Worm (Caenorhabditis elegans) whole organism, L2 larva: Measurements from ENCODE around the gene Y42G9A.3.

Experiments
- C34F6.9 ChIP-seq: fragments of 150-350 bp; optimal IDR thresholded peaks from 2 replicates; lab custom pipeline; 2014; ENCODE audit warnings: missing biosample characterization, missing genetic modification characterization
- F13H6.1 ChIP-seq: sonication (generic microtip); optimal IDR thresholded peaks from 2 replicates; lab custom pipeline; 2016; ENCODE audit warnings: missing genetic modification characterization, missing compliant biosample characterization
- R02D3.7 ChIP-seq: fragments of 150-350 bp; optimal IDR thresholded peaks from 2 replicates; lab custom pipeline; 2014; ENCODE audit warnings: missing biosample characterization, missing genetic modification characterization
- Y55F3AM.14 ChIP-seq: fragments of 200-800 bp; sonication (Bioruptor generic); optimal IDR thresholded peaks from 2 replicates; lab custom pipeline; 2018; ENCODE audit warnings: mild to moderate bottlenecking, missing genetic modification characterization, missing compliant biosample characterization
- ZK546.5 ChIP-seq: sonication (generic microtip); optimal IDR thresholded peaks from 2 replicates; lab custom pipeline; 2017; ENCODE audit warnings: missing biosample characterization, missing genetic modification characterization
- aly-2 ChIP-seq: fragments of 150-350 bp; optimal IDR thresholded peaks from 2 replicates; lab custom pipeline; 2014; ENCODE audit warnings: missing biosample characterization, missing genetic modification characterization
- blmp-1 ChIP-seq: sonication (generic microtip); optimal IDR thresholded peaks from 2 replicates; lab custom pipeline; 2017; ENCODE audit warnings: missing genetic modification characterization, mild to moderate bottlenecking, missing compliant biosample characterization, antibody characterized with exemption, moderate library complexity; ENCODE audit not compliant: insufficient read depth
- ceh-16 ChIP-seq: fragments of 150-350 bp; optimal IDR thresholded peaks from 2 replicates; lab custom pipeline; 2014; ENCODE audit warnings: missing biosample characterization, missing genetic modification characterization
- crh-2 ChIP-seq: sonication (generic microtip); optimal IDR thresholded peaks from 2 replicates; lab custom pipeline; 2017; ENCODE audit warnings: missing biosample characterization, missing genetic modification characterization
- egl-27 ChIP-seq: sonication (generic microtip); optimal IDR thresholded peaks from 3 replicates; lab custom pipeline; 2017; ENCODE audit warnings: missing biosample characterization, missing genetic modification reagents, missing genetic modification characterization
- fos-1 ChIP-seq: fragments of 150-350 bp; optimal IDR thresholded peaks from 2 replicates; lab custom pipeline; 2014; ENCODE audit warnings: missing biosample characterization, missing genetic modification characterization
- gmeb-1 ChIP-seq: fragments of 150-350 bp; optimal IDR thresholded peaks from 2 replicates; lab custom pipeline; 2014; ENCODE audit warnings: missing biosample characterization, missing genetic modification characterization
- lin-11 ChIP-seq: fragments of 150-350 bp; sonication (generic microtip); optimal IDR thresholded peaks from 2 replicates; lab custom pipeline; 2014; ENCODE audit warnings: missing biosample characterization, missing genetic modification characterization, inconsistent platforms, mixed read lengths
- lin-39 ChIP-seq: fragments of 150-350 bp; optimal IDR thresholded peaks from 2 replicates; lab custom pipeline; 2014; ENCODE audit warnings: missing biosample characterization, missing genetic modification reagents, missing genetic modification characterization
- lsy-2 ChIP-seq, 2 experiments: fragments of 150-350 bp in 1 of 2; sonication (generic microtip) in 1 of 2; optimal IDR thresholded peaks; 2 replicates each; lab custom pipeline; 2014 to 2017; ENCODE audit warnings: missing biosample characterization in 2 of 2, missing genetic modification characterization in 2 of 2
- mab-5 ChIP-seq: fragments of 150-350 bp; optimal IDR thresholded peaks from 2 replicates; lab custom pipeline; 2014; ENCODE audit warnings: missing biosample characterization, missing genetic modification characterization
- mbf-1 ChIP-seq: sonication (generic microtip); optimal IDR thresholded peaks from 2 replicates; lab custom pipeline; 2017; ENCODE audit warnings: missing biosample characterization, missing genetic modification characterization
- mdl-1 ChIP-seq, 2 experiments: fragments of 150-350 bp in 1 of 2; sonication (generic microtip) in 1 of 2; optimal IDR thresholded peaks; 2 replicates each; lab custom pipeline; 2017; ENCODE audit warnings: missing biosample characterization in 2 of 2, missing genetic modification characterization in 2 of 2
- nhr-129 ChIP-seq: fragments of 150-350 bp; optimal IDR thresholded peaks from 2 replicates; lab custom pipeline; 2014; ENCODE audit warnings: missing biosample characterization, missing genetic modification characterization
- nhr-21 ChIP-seq: fragments of 150-350 bp; optimal IDR thresholded peaks from 2 replicates; lab custom pipeline; 2014; ENCODE audit warnings: missing biosample characterization, missing genetic modification characterization
- nhr-23 ChIP-seq: fragments of 150-350 bp; optimal IDR thresholded peaks from 2 replicates; lab custom pipeline; 2014; ENCODE audit warnings: missing biosample characterization, missing genetic modification reagents, missing genetic modification characterization
- nhr-237 ChIP-seq: fragments of 150-350 bp; optimal IDR thresholded peaks from 2 replicates; lab custom pipeline; 2014; ENCODE audit warnings: missing biosample characterization, missing genetic modification characterization
- nhr-25 ChIP-seq: fragments of 150-350 bp; sonication (generic microtip); optimal IDR thresholded peaks from 3 replicates; lab custom pipeline; 2014; ENCODE audit warnings: missing biosample characterization, missing genetic modification characterization
- nhr-77 ChIP-seq: fragments of 150-350 bp; optimal IDR thresholded peaks from 2 replicates; lab custom pipeline; 2014; ENCODE audit warnings: missing biosample characterization, missing genetic modification characterization
- sem-4 ChIP-seq: fragments of 150-350 bp; optimal IDR thresholded peaks from 2 replicates; lab custom pipeline; 2014; ENCODE audit warnings: missing biosample characterization, missing genetic modification reagents, missing genetic modification characterization
- skn-1 ChIP-seq: sonication (generic microtip); optimal IDR thresholded peaks from 2 replicates; lab custom pipeline; 2017; ENCODE audit warnings: missing biosample characterization, missing genetic modification characterization
- sma-3 ChIP-seq: sonication (generic microtip); optimal IDR thresholded peaks from 2 replicates; lab custom pipeline; 2016; ENCODE audit warnings: missing genetic modification reagents, missing genetic modification characterization, missing compliant biosample characterization
- sma-9 ChIP-seq, 2 experiments: fragments of 150-350 bp in 1 of 2; sonication (generic microtip) in 1 of 2; optimal IDR thresholded peaks; 2 replicates each; lab custom pipeline; 2014 to 2016; ENCODE audit warnings: missing genetic modification characterization in 2 of 2, mild to moderate bottlenecking in 1 of 2, missing biosample characterization in 1 of 2, missing compliant biosample characterization in 1 of 2, missing genetic modification reagents in 1 of 2, moderate library complexity in 1 of 2
- snpc-4 ChIP-seq: fragments of 150-350 bp; optimal IDR thresholded peaks from 2 replicates; lab custom pipeline; 2014; ENCODE audit warnings: missing biosample characterization, missing genetic modification characterization
- unc-39 ChIP-seq: fragments of 150-350 bp; optimal IDR thresholded peaks from 2 replicates; lab custom pipeline; 2014; ENCODE audit warnings: missing biosample characterization, missing genetic modification characterization
- zag-1 ChIP-seq: fragments of 150-350 bp; optimal IDR thresholded peaks from 2 replicates; lab custom pipeline; 2014; ENCODE audit warnings: missing biosample characterization, missing genetic modification characterization
- ztf-4 ChIP-seq: fragments of 150-350 bp; optimal IDR thresholded peaks from 2 replicates; lab custom pipeline; 2014; ENCODE audit warnings: missing biosample characterization, missing genetic modification characterization

The Y42G9A.3 gene

DNA sequence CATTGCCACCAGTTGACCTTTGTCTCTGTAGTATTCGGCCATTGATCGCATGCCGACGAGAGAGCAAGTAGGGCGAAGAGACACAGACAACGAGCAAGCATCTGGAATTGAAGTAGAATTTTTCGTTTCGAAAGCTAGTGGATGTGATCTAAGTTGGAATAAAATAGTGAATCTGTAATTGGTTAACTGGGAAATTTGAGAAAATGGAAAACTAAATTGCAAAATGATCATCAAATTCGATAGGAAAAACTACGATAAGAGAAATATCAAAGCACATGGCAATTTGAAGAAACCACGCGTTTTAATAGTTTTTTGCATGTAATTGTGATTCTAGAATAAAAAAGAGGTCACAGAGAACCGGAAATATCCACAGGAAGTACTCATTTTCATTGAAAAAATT is 30.7 kb downstream of the Y42G9A.3 start, which contains the start of gene F42A10.6:
F42A10.6 (minus strand) TSS at position 101 of the 400 bp plus-strand sequence.
- TF ChIP-seq fos-1 (peak; percentile 23), zag-1 (tag; lab: Kevin White, UChicago) (no peak)
- TF ChIP-seq, all 48 proteins: peak for 1

- TF ChIP-seq lin-39 (tag; lab: Kevin White, UChicago) (no peak), C34F6.9 (tag; lab: Kevin White, UChicago) (no peak), skn-1 (tag; lab: Kevin White, UChicago) (no peak), ceh-16 (tag; lab: Kevin White, UChicago) (no peak), fos-1 (peak; percentile 45), ZK546.5 (tag; lab: Kevin White, UChicago) (no peak)
Observed at ce11 chrIII:6177631-6178030, 31.6 kb downstream of the Y42G9A.3 start.

DNA sequence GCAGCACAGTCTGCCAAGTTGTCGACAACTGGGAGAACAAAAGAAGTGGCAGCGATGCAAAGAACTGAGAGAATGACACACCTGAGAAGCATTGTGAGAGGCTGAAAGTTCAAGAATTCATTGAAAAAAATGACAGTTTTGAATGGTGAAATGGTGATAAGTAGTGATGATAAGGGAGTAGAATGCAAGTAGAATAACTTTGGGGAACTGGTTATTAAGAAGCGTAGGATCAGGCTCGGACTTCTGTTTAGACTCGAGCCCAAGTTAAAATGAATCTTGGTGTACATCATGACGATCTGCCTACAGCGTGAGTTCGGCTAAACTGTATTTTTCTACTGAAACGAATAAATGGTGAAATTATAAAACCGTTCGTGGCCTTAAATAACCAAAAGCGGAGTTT is 32.5 kb downstream of the Y42G9A.3 start, which contains the start of gene F42A10.7:
F42A10.7 (minus strand) TSS at position 101 of the 400 bp plus-strand sequence.
- no peak for TF ChIP-seq lsy-2 (tag; optimal IDR thresholded peaks at IDR 0.05; lab: Kevin White, UChicago)
- TF ChIP-seq mbf-1 (tag; lab: Kevin White, UChicago): no peak
- TF ChIP-seq sem-4 (tag; lab: Kevin White, UChicago): no peak

DNA sequence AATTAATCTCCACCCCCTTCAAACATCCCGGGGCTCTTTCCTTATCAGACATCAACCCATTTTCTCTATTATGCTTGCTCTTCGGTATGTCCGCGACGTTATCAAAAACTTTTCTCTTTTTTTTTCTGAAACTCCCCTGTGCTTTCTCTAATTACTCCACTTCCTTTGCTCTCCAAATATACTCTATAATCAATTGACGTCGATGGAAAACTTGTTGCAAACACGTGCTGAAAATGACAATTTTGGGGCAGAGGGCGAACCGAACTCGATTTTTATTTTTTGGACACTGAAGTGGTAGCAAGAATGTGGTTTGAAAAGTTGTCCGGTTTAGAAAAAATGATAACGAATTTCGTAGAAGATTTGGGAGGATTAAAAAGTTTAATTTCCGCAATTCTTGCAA is 33.0 kb downstream of the Y42G9A.3 start:
- TF ChIP-seq F13H6.1 (tag; lab: Kevin White, UChicago) (peak; percentile 13), gmeb-1 (tag; lab: Kevin White, UChicago) (peak; percentile 6), crh-2 (tag; lab: Kevin White, UChicago) (peak; percentile 44), mdl-1 (tag; optimal IDR thresholded peaks at IDR 0.05; lab: Kevin White, UChicago) (peak in 1 of 2 experiments; percentile 8), sma-9 (GFP tag; optimal IDR thresholded peaks at IDR 0.05; lab: Kevin White, UChicago) (peak; percentile 83), sma-9 (tag; optimal IDR thresholded peaks at IDR 0.05; lab: Kevin White, UChicago) (no peak), fos-1 (peak; percentile 76), zag-1 (tag; lab: Kevin White, UChicago) (no peak), ZK546.5 (tag; lab: Kevin White, UChicago) (no peak)

- TF ChIP-seq nhr-23 (tag; lab: Kevin White, UChicago) (no peak), F13H6.1 (tag; lab: Kevin White, UChicago) (peak; percentile 57), skn-1 (tag; lab: Kevin White, UChicago) (peak; percentile 34), nhr-77 (tag; lab: Kevin White, UChicago) (no peak), sma-9 (GFP tag; optimal IDR thresholded peaks at IDR 0.05; lab: Kevin White, UChicago) (peak; percentile 66), sma-9 (tag; optimal IDR thresholded peaks at IDR 0.05; lab: Kevin White, UChicago) (no peak), sma-3 (GFP tag; lab: Kevin White, UChicago) (peak; percentile 11), mdl-1 (tag; optimal IDR thresholded peaks at IDR 0.05; lab: Kevin White, UChicago) (peak in 1 of 2 experiments; percentile 28), fos-1 (peak; percentile 58), gmeb-1 (tag; lab: Kevin White, UChicago) (peak; percentile 36), ceh-16 (tag; lab: Kevin White, UChicago) (no peak), nhr-129 (tag; lab: Kevin White, UChicago) (peak; percentile 10), crh-2 (tag; lab: Kevin White, UChicago) (peak; percentile 68), snpc-4 (tag; lab: Kevin White, UChicago) (no peak)
Observed at ce11 chrIII:6180294-6180693, 34.2 kb downstream of the Y42G9A.3 start.

DNA sequence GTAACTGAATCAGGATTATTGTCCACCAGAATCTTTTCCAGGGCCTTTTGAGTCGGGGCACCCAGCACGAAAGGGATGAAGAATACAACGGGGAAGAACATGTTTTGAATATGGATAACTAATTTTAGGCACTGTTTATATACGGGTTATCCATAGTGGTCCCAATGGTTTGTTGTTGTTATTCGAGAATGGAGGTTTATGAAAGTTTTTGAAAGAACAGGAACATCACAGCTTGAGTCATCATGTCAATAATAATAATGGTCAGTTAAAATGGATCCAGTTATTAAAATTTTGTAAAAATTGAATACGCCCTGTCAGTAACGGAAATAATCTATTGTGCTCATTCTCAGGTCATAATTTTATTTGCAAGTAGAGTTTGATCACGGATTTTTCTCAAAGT is 37.1 kb downstream of the Y42G9A.3 start, which contains the start of gene nas-28:
nas-28 (minus strand) TSS at position 101 of the 400 bp plus-strand sequence.
- TF ChIP-seq snpc-4 (tag; lab: Kevin White, UChicago) (no peak), unc-39 (tag; lab: Kevin White, UChicago) (no peak), mbf-1 (tag; lab: Kevin White, UChicago) (no peak), R02D3.7 (tag; lab: Kevin White, UChicago) (no peak), ztf-4 (no peak), lsy-2 (tag; optimal IDR thresholded peaks at IDR 0.05; lab: Kevin White, UChicago) (no peak), egl-27 (no peak), aly-2 (tag; lab: Kevin White, UChicago) (no peak), lin-11 (tag; lab: Kevin White, UChicago) (no peak), Y55F3AM.14 (GFP tag; lab: Kevin White, UChicago) (no peak), sem-4 (tag; lab: Kevin White, UChicago) (no peak), mdl-1 (tag; optimal IDR thresholded peaks at IDR 0.05; lab: Kevin White, UChicago) (no peak), blmp-1 (tag; lab: Kevin White, UChicago) (no peak), nhr-25 (no peak), nhr-129 (tag; lab: Kevin White, UChicago) (no peak), ceh-16 (tag; lab: Kevin White, UChicago) (no peak), mab-5 (tag; lab: Kevin White, UChicago) (no peak), ZK546.5 (tag; lab: Kevin White, UChicago) (no peak), nhr-237 (no peak), nhr-21 (tag; lab: Kevin White, UChicago) (no peak)
